Worm (Caenorhabditis elegans) whole organism, L3 larva: ENCODE data around the gene F26F2.3.

Experiments
- aly-2 ChIP-seq: fragments of 150-350 bp; optimal IDR thresholded peaks from 2 replicates; lab custom pipeline; 2014; ENCODE audit warnings: missing biosample characterization, missing genetic modification characterization
- egl-5 ChIP-seq: fragments of 150-350 bp; optimal IDR thresholded peaks from 2 replicates; lab custom pipeline; 2017; ENCODE audit warnings: missing biosample characterization, missing genetic modification reagents, missing genetic modification characterization, inconsistent platforms
- elt-1 ChIP-seq: fragments of 150-350 bp; optimal IDR thresholded peaks from 2 replicates; lab custom pipeline; 2014; ENCODE audit warnings: missing biosample characterization, missing genetic modification characterization
- elt-2 ChIP-seq: sonication (generic microtip); optimal IDR thresholded peaks from 2 replicates; lab custom pipeline; 2016; ENCODE audit warnings: missing genetic modification reagents, mild to moderate bottlenecking, missing genetic modification characterization, missing compliant biosample characterization
- nhr-67 ChIP-seq: fragments of 150-350 bp; optimal IDR thresholded peaks from 2 replicates; lab custom pipeline; 2014; ENCODE audit warnings: missing biosample characterization, missing genetic modification characterization
- pqm-1 ChIP-seq: fragments of 150-350 bp; optimal IDR thresholded peaks from 2 replicates; lab custom pipeline; 2017; ENCODE audit warnings: missing biosample characterization, missing genetic modification characterization, inconsistent platforms

DNA sequence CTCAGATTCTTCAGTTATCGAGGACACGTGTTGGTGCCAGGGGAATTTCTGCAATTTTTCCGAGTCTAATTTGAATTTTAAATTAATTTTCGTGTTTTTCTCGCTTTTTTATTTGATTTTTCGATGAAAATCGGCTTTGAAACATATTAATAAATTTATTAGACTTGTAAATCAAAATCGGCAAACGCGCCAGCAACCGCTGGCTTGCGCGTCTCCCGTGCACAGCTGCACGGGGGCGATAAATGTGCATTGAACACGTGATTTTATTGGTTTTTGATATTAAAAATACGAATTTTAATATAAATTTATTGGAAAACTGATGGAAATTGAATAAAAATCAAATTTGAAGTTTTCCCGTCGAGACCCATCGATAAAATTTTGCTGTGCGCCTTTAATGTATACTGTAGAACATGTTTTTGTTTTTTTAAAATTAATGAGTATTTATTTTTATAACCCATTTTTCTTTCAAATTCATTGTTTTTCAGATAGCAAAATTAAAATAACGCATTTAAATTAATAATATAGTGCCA lies 14.2 kb upstream of the F26F2.3 start, which contains the start of gene F26F2.7:
- TF ChIP-seq elt-2 (peak; percentile 80), aly-2 (no peak), nhr-67 (tag; lab: Kevin White, UChicago) (no peak), elt-1 (tag; lab: Kevin White, UChicago) (no peak), pqm-1 (tag; lab: Kevin White, UChicago) (peak; percentile 10), egl-5 (peak; percentile 71)
